Fruit fly (Drosophila melanogaster): ENCODE results near the gene Cngl.

DNA sequence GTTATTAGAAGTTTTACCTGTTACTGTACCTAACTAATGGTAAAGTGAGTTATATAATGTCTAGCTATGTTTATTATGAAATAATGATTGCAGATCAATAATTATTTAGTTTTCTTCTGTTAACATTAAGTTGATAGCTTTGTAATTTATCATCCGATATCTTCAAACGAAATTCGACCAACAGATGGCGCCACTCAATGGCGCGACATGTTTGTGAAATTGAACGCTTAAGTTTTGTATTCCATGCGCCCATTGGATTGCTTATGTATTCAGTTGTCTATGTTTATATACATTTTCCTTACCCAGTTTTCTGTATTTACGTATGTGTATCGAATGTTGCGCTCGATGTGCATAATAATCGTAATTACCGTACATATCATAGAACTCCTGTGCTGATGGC is 49.5 kb upstream of the Cngl start:
- no peak for TF ChIP-seq CG8319 (GFP tag; optimal IDR thresholded peaks at IDR 0.05)
- no peak for TF ChIP-seq CG6808 (GFP tag; optimal IDR thresholded peaks at IDR 0.05)
- TF ChIP-seq vri (GFP tag; optimal IDR thresholded peaks at IDR 0.05), result no peak
- no peak for TF ChIP-seq CG11294 (GFP tag; IDR thresholded peaks at IDR 0.05)
- no peak for TF ChIP-seq CG7368 (GFP tag; optimal IDR thresholded peaks at IDR 0.05)
- no peak for TF ChIP-seq CG4318 (GFP tag; optimal IDR thresholded peaks at IDR 0.05)
- no peak for TF ChIP-seq Hr39 (GFP tag; optimal IDR thresholded peaks at IDR 0.05)
- no peak for TF ChIP-seq net (GFP tag; optimal IDR thresholded peaks at IDR 0.05)
- no peak for TF ChIP-seq Smox (GFP tag; optimal IDR thresholded peaks at IDR 0.05)
- no peak for TF ChIP-seq OdsH (GFP tag; optimal IDR thresholded peaks at IDR 0.05)
